Fruit fly (Drosophila melanogaster) whole organism, embryonic: ENCODE results near the gene CG15890.

Source experiments
- Atf3 ChIP-seq: fragments of 200-800 bp; sonication (Bioruptor generic); optimal IDR thresholded peaks from 3 replicates; lab custom pipeline; 2016; ENCODE audit warnings: missing biosample characterization, missing genetic modification characterization
- B-H1 ChIP-seq: fragments of 200-800 bp; sonication (Bioruptor generic); IDR thresholded peaks from 3 replicates; pipeline ENCODE4 v1.3.6; 2022; ENCODE audit warnings: missing biosample characterization, missing genetic modification characterization
- CG10959 ChIP-seq: fragments of 200-800 bp; sonication (Bioruptor generic); IDR thresholded peaks from 2 replicates; pipeline ENCODE4 v1.3.6; 2022; ENCODE audit warnings: missing biosample characterization, missing genetic modification characterization
- CG10979 ChIP-seq: fragments of 200-800 bp; sonication (Bioruptor generic); optimal IDR thresholded peaks from 2 replicates; lab custom pipeline; 2018; ENCODE audit warnings: missing biosample characterization, mild to moderate bottlenecking, missing genetic modification characterization, moderate library complexity
- CG11723 ChIP-seq: fragments of 200-800 bp; sonication (Bioruptor generic); optimal IDR thresholded peaks from 2 replicates; lab custom pipeline; 2017; ENCODE audit warnings: missing biosample characterization, mild to moderate bottlenecking, missing genetic modification characterization
- CG12219 ChIP-seq: fragments of 200-800 bp; sonication (Bioruptor generic); optimal IDR thresholded peaks from 3 replicates; lab custom pipeline; 2018; ENCODE audit warnings: missing biosample characterization, mild to moderate bottlenecking, missing genetic modification characterization
- CG12942 ChIP-seq: fragments of 200-800 bp; sonication (Bioruptor generic); optimal IDR thresholded peaks from 3 replicates; lab custom pipeline; 2016; ENCODE audit warnings: missing biosample characterization, missing genetic modification characterization
- CG13624 ChIP-seq: fragments of 200-800 bp; sonication (Bioruptor generic); optimal IDR thresholded peaks from 2 replicates; lab custom pipeline; 2016; ENCODE audit warnings: missing biosample characterization, missing genetic modification characterization
- CG14710 ChIP-seq: fragments of 200-800 bp; sonication (Bioruptor generic); optimal IDR thresholded peaks from 3 replicates; lab custom pipeline; 2019; ENCODE audit warnings: missing biosample characterization, mild to moderate bottlenecking, missing genetic modification characterization, moderate library complexity
- CG31388 ChIP-seq: fragments of 200-800 bp; sonication (Bioruptor generic); optimal IDR thresholded peaks from 2 replicates; lab custom pipeline; 2016; ENCODE audit warnings: missing biosample characterization, missing genetic modification characterization
- CG42726 ChIP-seq: fragments of 200-800 bp; sonication (Bioruptor generic); IDR thresholded peaks from 2 replicates; pipeline ENCODE4 v1.3.6; 2022; ENCODE audit warnings: missing biosample characterization, missing genetic modification characterization; ENCODE audit not compliant: partially characterized antibody
- CG43689 ChIP-seq: fragments of 200-800 bp; sonication (Bioruptor generic); IDR thresholded peaks from 2 replicates; pipeline ENCODE4 v1.3.6; 2022; ENCODE audit warnings: missing biosample characterization, missing genetic modification characterization
- CG4617 ChIP-seq: fragments of 200-800 bp; sonication (Bioruptor generic); optimal IDR thresholded peaks from 3 replicates; lab custom pipeline; 2016; ENCODE audit warnings: missing biosample characterization, missing genetic modification characterization, borderline replicate concordance
- CG4820 ChIP-seq: fragments of 200-800 bp; sonication (Bioruptor generic); optimal IDR thresholded peaks from 3 replicates; lab custom pipeline; 2016; ENCODE audit warnings: missing biosample characterization, missing genetic modification characterization
- CG6689 ChIP-seq: fragments of 200-800 bp; sonication (Bioruptor generic); IDR thresholded peaks from 2 replicates; pipeline ENCODE4 v1.3.6; 2022; ENCODE audit warnings: missing biosample characterization, missing genetic modification characterization
- CG7963 ChIP-seq: fragments of 200-800 bp; sonication (Bioruptor generic); IDR thresholded peaks from 3 replicates; pipeline ENCODE4 v1.3.6; 2022; ENCODE audit warnings: missing biosample characterization, missing genetic modification characterization; ENCODE audit not compliant: partially characterized antibody
- Chrac-16 ChIP-seq: fragments of 200-800 bp; sonication (Bioruptor generic); optimal IDR thresholded peaks from 3 replicates; lab custom pipeline; 2016; ENCODE audit warnings: missing biosample characterization, missing genetic modification characterization
- D19A ChIP-seq: fragments of 200-800 bp; optimal IDR thresholded peaks from 3 replicates; lab custom pipeline; 2019; ENCODE audit warnings: missing biosample characterization, mild to moderate bottlenecking, missing genetic modification characterization, moderate library complexity
- Dip2 ChIP-seq: fragments of 200-800 bp; sonication (Bioruptor generic); IDR thresholded peaks from 2 replicates; pipeline ENCODE4 v1.3.6; 2022; ENCODE audit warnings: missing biosample characterization, missing genetic modification characterization
- Dp ChIP-seq: fragments of 200-800 bp; sonication (Bioruptor generic); optimal IDR thresholded peaks from 2 replicates; lab custom pipeline; 2018; ENCODE audit warnings: missing biosample characterization, mild to moderate bottlenecking, missing genetic modification characterization, moderate library complexity
- Fer3 ChIP-seq: fragments of 200-800 bp; sonication (Bioruptor generic); optimal IDR thresholded peaks from 2 replicates; lab custom pipeline; 2018; ENCODE audit warnings: missing biosample characterization, mild to moderate bottlenecking, missing genetic modification characterization, moderate library complexity
- H15 ChIP-seq: fragments of 200-800 bp; sonication (Bioruptor generic); IDR thresholded peaks from 3 replicates; pipeline ENCODE4 v1.3.6; 2022; ENCODE audit warnings: missing biosample characterization, missing genetic modification characterization
- Hey ChIP-seq: fragments of 200-800 bp; sonication (Bioruptor generic); optimal IDR thresholded peaks from 3 replicates; lab custom pipeline; 2018; ENCODE audit warnings: missing biosample characterization, mild to moderate bottlenecking, missing genetic modification characterization
- Hmr ChIP-seq: fragments of 200-800 bp; sonication (Bioruptor generic); optimal IDR thresholded peaks from 3 replicates; lab custom pipeline; 2017; ENCODE audit warnings: mild to moderate bottlenecking, missing biosample characterization, missing genetic modification reagents, missing genetic modification characterization
- Max ChIP-seq: fragments of 200-800 bp; sonication (Bioruptor generic); optimal IDR thresholded peaks from 2 replicates; lab custom pipeline; 2016; ENCODE audit warnings: missing biosample characterization, mild to moderate bottlenecking, missing genetic modification characterization
- Nf-YA ChIP-seq: fragments of 200-800 bp; sonication (Bioruptor generic); IDR thresholded peaks from 2 replicates; pipeline ENCODE4 v1.3.6; 2022; ENCODE audit warnings: missing biosample characterization, missing genetic modification characterization
- Nf-YB ChIP-seq: fragments of 200-800 bp; sonication (Bioruptor generic); optimal IDR thresholded peaks from 3 replicates; lab custom pipeline; 2019; ENCODE audit warnings: missing biosample characterization, mild to moderate bottlenecking, missing genetic modification characterization, moderate library complexity
- Pdp1 ChIP-seq, 2 experiments: fragments of 200-800 bp; sonication (Bioruptor generic); optimal IDR thresholded peaks; 3 replicates each; lab custom pipeline; 2016; ENCODE audit warnings: missing biosample characterization in 2 of 2, missing genetic modification characterization in 2 of 2, mild to moderate bottlenecking in 1 of 2, moderate library complexity in 1 of 2
- Poxn ChIP-seq: fragments of 200-800 bp; sonication (Bioruptor generic); IDR thresholded peaks from 2 replicates; pipeline ENCODE4 v1.3.6; 2022; ENCODE audit warnings: missing biosample characterization, missing genetic modification characterization
- Rx ChIP-seq: fragments of 200-800 bp; sonication (Bioruptor generic); IDR thresholded peaks from 2 replicates; pipeline ENCODE4 v1.3.6; 2022; ENCODE audit warnings: missing biosample characterization, missing genetic modification characterization
- Scr ChIP-seq: fragments of 200-800 bp; sonication (Bioruptor generic); IDR thresholded peaks from 2 replicates; pipeline ENCODE4 v1.3.6; 2022; ENCODE audit warnings: missing biosample characterization, missing genetic modification characterization; ENCODE audit not compliant: partially characterized antibody
- Side ChIP-seq: fragments of 200-800 bp; sonication (Bioruptor generic); optimal IDR thresholded peaks from 2 replicates; lab custom pipeline; 2016; ENCODE audit warnings: missing biosample characterization, missing genetic modification characterization
- TFAM ChIP-seq: fragments of 200-800 bp; sonication (Bioruptor generic); optimal IDR thresholded peaks from 2 replicates; lab custom pipeline; 2017; ENCODE audit warnings: missing biosample characterization, missing genetic modification characterization, inconsistent platforms
- Tbp ChIP-seq: fragments of >200 bp; optimal IDR thresholded peaks from 2 replicates; lab custom pipeline; 2018; ENCODE audit warnings: missing biosample characterization, missing genetic modification characterization
- Usf ChIP-seq: fragments of 200-800 bp; sonication (Bioruptor generic); optimal IDR thresholded peaks from 2 replicates; lab custom pipeline; 2017; ENCODE audit warnings: missing genotype, missing biosample characterization, missing genetic modification characterization
- bcd ChIP-seq: fragments of 200-800 bp; sonication (Bioruptor generic); optimal IDR thresholded peaks from 2 replicates; lab custom pipeline; 2017; ENCODE audit warnings: missing biosample characterization, mild to moderate bottlenecking, missing genetic modification characterization
- chif ChIP-seq, 2 experiments: fragments of 200-800 bp; sonication (Bioruptor generic); optimal IDR thresholded peaks; 3 replicates each; lab custom pipeline; 2016; ENCODE audit warnings: missing biosample characterization in 2 of 2, missing genetic modification characterization in 2 of 2
- gt ChIP-seq: fragments of 200-800 bp; sonication (Bioruptor generic); IDR thresholded peaks from 2 replicates; pipeline ENCODE4 v1.3.6; 2022; ENCODE audit warnings: missing biosample characterization, missing genetic modification characterization
- lab ChIP-seq: fragments of 200-800 bp; sonication (Bioruptor generic); optimal IDR thresholded peaks from 3 replicates; lab custom pipeline; 2017; ENCODE audit warnings: missing biosample characterization, missing genetic modification characterization, mild to moderate bottlenecking, moderate library complexity, missing genetic modification reagents
- maf-S ChIP-seq: fragments of 200-800 bp; sonication (Bioruptor generic); optimal IDR thresholded peaks from 2 replicates; lab custom pipeline; 2016; ENCODE audit warnings: missing biosample characterization, missing genetic modification characterization
- nerfin-2 ChIP-seq: fragments of 200-800 bp; sonication (Bioruptor generic); IDR thresholded peaks from 2 replicates; pipeline ENCODE4 v1.3.6; 2022; ENCODE audit warnings: missing biosample characterization, missing genetic modification characterization; ENCODE audit not compliant: partially characterized antibody
- otp ChIP-seq: fragments of 200-800 bp; sonication (Bioruptor generic); IDR thresholded peaks from 3 replicates; pipeline ENCODE4, ENCODE4 v1.3.6; 2022; ENCODE audit warnings: missing biosample characterization, missing genetic modification characterization
- shn ChIP-seq: fragments of 200-800 bp; sonication (Bioruptor generic); optimal IDR thresholded peaks from 3 replicates; lab custom pipeline; 2016; ENCODE audit warnings: missing biosample characterization, missing genetic modification characterization
- sqz ChIP-seq: fragments of 200-800 bp; sonication (Bioruptor generic); optimal IDR thresholded peaks from 3 replicates; lab custom pipeline; 2018; ENCODE audit warnings: missing biosample characterization, mild to moderate bottlenecking, missing genetic modification characterization
- tap ChIP-seq: fragments of 200-800 bp; optimal IDR thresholded peaks from 3 replicates; lab custom pipeline; 2019; ENCODE audit warnings: missing biosample characterization, mild to moderate bottlenecking, missing genetic modification characterization, moderate library complexity
- tin ChIP-seq: fragments of 200-800 bp; sonication (Bioruptor generic); optimal IDR thresholded peaks from 3 replicates; lab custom pipeline; 2016; ENCODE audit warnings: missing biosample characterization, missing genetic modification characterization
- trh ChIP-seq: fragments of 200-800 bp; sonication (Bioruptor generic); optimal IDR thresholded peaks from 2 replicates; lab custom pipeline; 2016; ENCODE audit warnings: missing biosample characterization, missing genetic modification characterization
- unpg ChIP-seq: fragments of 200-800 bp; sonication (Bioruptor generic); optimal IDR thresholded peaks from 3 replicates; lab custom pipeline; 2018; ENCODE audit warnings: missing biosample characterization, mild to moderate bottlenecking, missing genetic modification characterization, moderate library complexity
- wdn ChIP-seq: fragments of 200-800 bp; sonication (Bioruptor generic); IDR thresholded peaks from 2 replicates; pipeline ENCODE4 v1.3.6; 2022; ENCODE audit warnings: missing biosample characterization, missing genetic modification characterization
- zf30C ChIP-seq: fragments of 200-800 bp; sonication (Bioruptor generic); optimal IDR thresholded peaks from 3 replicates; lab custom pipeline; 2018; ENCODE audit warnings: missing biosample characterization, mild to moderate bottlenecking, missing genetic modification characterization

CG15890 gene

DNA sequence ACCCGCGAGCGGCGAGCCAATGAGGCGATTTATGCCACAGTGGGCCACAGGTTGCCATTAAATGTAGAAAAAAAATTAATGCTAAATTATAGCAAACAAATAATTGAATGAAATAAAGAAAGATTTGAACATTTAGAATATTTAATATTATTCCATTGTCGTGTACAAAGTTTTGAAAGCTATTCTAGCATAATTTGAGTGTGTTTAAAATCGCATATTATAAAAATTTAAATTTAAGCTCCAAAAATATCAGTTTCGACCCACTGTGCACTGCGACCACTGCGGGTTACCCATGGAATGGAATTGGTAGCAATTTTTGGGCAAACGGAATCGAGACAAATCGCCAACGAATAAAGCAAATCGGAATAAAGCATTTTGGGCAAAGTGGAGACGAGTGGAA lies 21.8 kb downstream of the CG15890 start (continued):
- TF ChIP-seq CG4820 (peak; percentile 33), Max (GFP tag; lab: Kevin White, UChicago) (peak; percentile 27), CG10979 (tag; lab: Kevin White, UChicago) (peak; percentile 80), CG6689 (GFP tag; lab: Robert Waterston, UW) (peak; percentile 64), Chrac-16 (GFP tag; lab: Kevin White, UChicago) (peak; percentile 34), Poxn (GFP tag; lab: Robert Waterston, UW) (no peak), Nf-YB (peak; percentile 49), Scr (GFP tag; lab: Robert Waterston, UW) (no peak), CG12942 (GFP tag; lab: Kevin White, UChicago) (no peak), Hmr (GFP tag; lab: Kevin White, UChicago) (peak; percentile 27)

DNA sequence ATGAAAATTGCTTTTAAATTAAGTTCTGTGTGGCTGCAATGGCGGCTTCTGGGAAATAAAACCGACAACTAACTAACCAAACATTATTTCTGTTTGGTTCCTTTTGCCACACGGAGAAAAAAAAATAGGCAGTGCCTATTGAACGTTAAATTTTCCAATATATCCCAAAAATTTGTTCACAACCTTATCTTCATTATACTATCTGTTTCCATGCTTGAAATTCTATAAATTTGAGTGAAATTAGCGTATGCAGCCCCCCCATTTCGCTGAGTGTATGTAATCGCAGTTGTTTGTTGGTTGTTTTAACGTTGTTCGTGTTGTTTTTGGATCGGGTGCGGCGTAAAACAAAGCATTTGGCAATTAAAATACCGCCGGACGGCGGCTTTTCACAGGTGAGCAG lies 27.2 kb downstream of the CG15890 start:
- TF ChIP-seq gt (GFP tag; lab: Robert Waterston, UW) (no peak), CG12219 (GFP tag; lab: Kevin White, UChicago) (no peak), Chrac-16 (GFP tag; lab: Kevin White, UChicago) (no peak), shn (GFP tag; lab: Kevin White, UChicago) (no peak), sqz (GFP tag; lab: Kevin White, UChicago) (no peak), wdn (no peak), D19A (no peak), Usf (GFP tag; lab: Kevin White, UChicago) (no peak), tin (GFP tag; lab: Kevin White, UChicago) (peak; percentile 9), Hey (no peak), lab (peak; percentile 11), Rx (GFP tag; lab: Robert Waterston, UW) (no peak), Dp (GFP tag; lab: Kevin White, UChicago) (no peak), CG4617 (GFP tag; lab: Kevin White, UChicago) (no peak), bcd (GFP tag; lab: Kevin White, UChicago) (no peak), Tbp (GFP tag; lab: Kevin White, UChicago) (no peak), Atf3 (GFP tag; lab: Kevin White, UChicago) (no peak), tap (tag; lab: Kevin White, UChicago) (no peak), zf30C (GFP tag; lab: Kevin White, UChicago) (no peak), otp (GFP tag; lab: Robert Waterston, UW) (no peak), Nf-YA (0 out of 2 replicates have a peak, but pooled peaks have one; percentile 20), CG13624 (GFP tag; lab: Kevin White, UChicago) (no peak), Pdp1 (GFP tag; optimal IDR thresholded peaks at IDR 0.05; lab: Kevin White, UChicago) (no peak), CG11723 (no peak), CG43689 (GFP tag; lab: Robert Waterston, UW) (no peak), Side (GFP tag; lab: Kevin White, UChicago) (no peak), Max (GFP tag; lab: Kevin White, UChicago) (no peak), maf-S (GFP tag; lab: Kevin White, UChicago) (no peak), CG14710 (peak; percentile 2), CG10959 (GFP tag; lab: Robert Waterston, UW) (0 out of 2 replicates have a peak, but pooled peaks have one; percentile 18), B-H1 (GFP tag; lab: Robert Waterston, UW) (no peak), H15 (GFP tag; lab: Robert Waterston, UW) (no peak), Fer3 (no peak), trh (GFP tag; lab: Kevin White, UChicago) (no peak), CG31388 (GFP tag; lab: Kevin White, UChicago) (no peak), chif (GFP tag; optimal IDR thresholded peaks at IDR 0.05; lab: Kevin White, UChicago) (peak; percentile 14 to 29), CG7963 (no peak), TFAM (no peak), CG42726 (GFP tag; lab: Robert Waterston, UW) (no peak), nerfin-2 (GFP tag; lab: Robert Waterston, UW) (no peak), Dip2 (GFP tag; lab: Robert Waterston, UW) (no peak), unpg (peak; percentile 23)
